Worm (Caenorhabditis elegans) whole organism, L2 larva: Measurements from ENCODE around the gene wrm-1.

Experiments used
- ZK546.5 ChIP-seq: sonication (generic microtip); optimal IDR thresholded peaks from 2 replicates; lab custom pipeline; 2017; ENCODE audit warnings: missing biosample characterization, missing genetic modification characterization
- ama-1 ChIP-seq: fragments of 150-350 bp; optimal IDR thresholded peaks from 2 replicates; lab custom pipeline; 2018; ENCODE audit warnings: inconsistent platforms
- ceh-16 ChIP-seq: fragments of 150-350 bp; optimal IDR thresholded peaks from 2 replicates; lab custom pipeline; 2014; ENCODE audit warnings: missing biosample characterization, missing genetic modification characterization
- dmd-4 ChIP-seq: sonication (generic microtip); optimal IDR thresholded peaks from 2 replicates; lab custom pipeline; 2017; ENCODE audit warnings: missing biosample characterization, missing genetic modification characterization
- elt-3 ChIP-seq: sonication (generic microtip); optimal IDR thresholded peaks from 2 replicates; lab custom pipeline; 2017; ENCODE audit warnings: missing biosample characterization, missing genetic modification characterization
- lin-11 ChIP-seq: fragments of 150-350 bp; sonication (generic microtip); optimal IDR thresholded peaks from 2 replicates; lab custom pipeline; 2014; ENCODE audit warnings: missing biosample characterization, missing genetic modification characterization, inconsistent platforms, mixed read lengths
- mbf-1 ChIP-seq: sonication (generic microtip); optimal IDR thresholded peaks from 2 replicates; lab custom pipeline; 2017; ENCODE audit warnings: missing biosample characterization, missing genetic modification characterization
- mdl-1 ChIP-seq, 2 experiments: fragments of 150-350 bp in 1 of 2; sonication (generic microtip) in 1 of 2; optimal IDR thresholded peaks; 2 replicates each; lab custom pipeline; 2017; ENCODE audit warnings: missing biosample characterization in 2 of 2, missing genetic modification characterization in 2 of 2
- nhr-11 ChIP-seq: fragments of 150-350 bp; optimal IDR thresholded peaks from 2 replicates; lab custom pipeline; 2014; ENCODE audit warnings: missing biosample characterization, missing genetic modification characterization
- nhr-12 ChIP-seq: fragments of 150-350 bp; optimal IDR thresholded peaks from 2 replicates; lab custom pipeline; 2014; ENCODE audit warnings: missing biosample characterization, missing genetic modification characterization
- nhr-25 ChIP-seq: fragments of 150-350 bp; sonication (generic microtip); optimal IDR thresholded peaks from 3 replicates; lab custom pipeline; 2014; ENCODE audit warnings: missing biosample characterization, missing genetic modification characterization
- skn-1 ChIP-seq: sonication (generic microtip); optimal IDR thresholded peaks from 2 replicates; lab custom pipeline; 2017; ENCODE audit warnings: missing biosample characterization, missing genetic modification characterization
- sma-9 ChIP-seq, 2 experiments: fragments of 150-350 bp in 1 of 2; sonication (generic microtip) in 1 of 2; optimal IDR thresholded peaks; 2 replicates each; lab custom pipeline; 2014 to 2016; ENCODE audit warnings: missing genetic modification characterization in 2 of 2, mild to moderate bottlenecking in 1 of 2, missing biosample characterization in 1 of 2, missing compliant biosample characterization in 1 of 2, missing genetic modification reagents in 1 of 2, moderate library complexity in 1 of 2

DNA sequence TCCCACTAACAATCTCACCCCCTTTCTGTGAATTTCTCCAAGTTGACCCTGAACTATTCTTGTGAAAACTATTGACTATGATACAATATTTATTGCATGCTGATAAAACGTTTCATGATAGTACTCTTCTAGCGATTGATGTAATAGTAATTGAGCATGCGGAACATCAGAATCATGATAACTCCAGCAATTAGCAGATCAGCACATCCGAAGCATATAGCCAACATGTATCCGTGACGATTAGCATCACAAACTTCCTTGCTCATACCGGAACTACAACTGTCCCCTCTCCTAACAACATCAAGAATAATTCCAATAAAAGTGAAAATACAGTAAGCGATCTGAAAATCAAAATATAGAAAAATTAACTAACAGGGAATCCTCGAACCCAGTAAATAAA lies 7.4 kb downstream of the wrm-1 start:
- TF ChIP-seq sma-9 (GFP tag; optimal IDR thresholded peaks at IDR 0.05; lab: Kevin White, UChicago) (no peak), sma-9 (tag; optimal IDR thresholded peaks at IDR 0.05; lab: Kevin White, UChicago) (no peak), mdl-1 (tag; optimal IDR thresholded peaks at IDR 0.05; lab: Kevin White, UChicago) (no peak), skn-1 (tag; lab: Kevin White, UChicago) (no peak), mbf-1 (no peak), nhr-12 (tag; lab: Kevin White, UChicago) (no peak), ama-1 (lab: Kevin White, UChicago) (no peak), lin-11 (tag; lab: Kevin White, UChicago) (no peak), nhr-25 (no peak), nhr-11 (tag; lab: Kevin White, UChicago) (no peak), ceh-16 (tag; lab: Kevin White, UChicago) (no peak), ZK546.5 (no peak), dmd-4 (no peak), elt-3 (tag; lab: Kevin White, UChicago) (no peak)
